Worm (Caenorhabditis elegans): ENCODE results near the gene git-1.

ce11 chrX:10556764-10557163 is 32.1 kb downstream of the git-1 start:
- TF ChIP-seq ref-1 (GFP tag; conservative IDR thresholded peaks at IDR 0.05) (no peak), flt-1 (GFP tag; IDR thresholded peaks at IDR 0.05) (no peak), klf-2 (GFP tag; conservative IDR thresholded peaks at IDR 0.05) (no peak), ztf-23 (GFP tag; IDR thresholded peaks at IDR 0.05) (no peak), T22C8.4 (GFP tag; IDR thresholded peaks at IDR 0.05) (no peak)

Data from whole organism, midembryonic.